Fruit fly (Drosophila melanogaster): ENCODE data around the gene Tsp66A.

The Tsp66A gene

DNA sequence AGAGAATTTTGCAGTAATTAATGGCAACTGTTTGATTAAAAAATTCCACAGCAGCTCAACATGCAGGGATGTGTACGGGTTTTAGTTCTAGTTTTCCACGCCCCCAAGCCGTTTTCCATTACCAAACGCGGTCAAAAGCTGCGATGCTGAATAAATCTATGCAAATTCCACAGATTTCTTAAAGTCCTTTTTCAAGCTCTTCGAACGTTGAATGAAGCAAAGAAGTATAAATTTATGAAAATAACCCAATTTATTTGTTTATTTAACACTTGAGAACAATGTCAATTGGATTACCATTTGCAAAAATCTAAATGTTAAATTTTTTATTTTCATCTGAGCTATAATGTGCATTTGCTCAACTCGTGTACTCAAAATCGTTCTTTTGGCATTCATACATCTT, at the start of gene Tsp66A, which contains the start of the genes CG42660 and CG42661:
Gene Tsp66A, plus strand, starts transcription at position 301 of the 400 bp plus-strand sequence.
Gene CG42660, plus strand, starts transcription at position 301 of the 400 bp plus-strand sequence.
Gene CG42661, plus strand, starts transcription at position 301 of the 400 bp plus-strand sequence.
- no peak for TF ChIP-seq CG11294 (GFP tag; IDR thresholded peaks at IDR 0.05)
- no peak for TF ChIP-seq Lpt (GFP tag; optimal IDR thresholded peaks at IDR 0.05)
- TF ChIP-seq CG10631 (GFP tag; optimal IDR thresholded peaks at IDR 0.05), result no peak
- TF ChIP-seq CG1621 (tag; optimal IDR thresholded peaks at IDR 0.05), result no peak

DNA sequence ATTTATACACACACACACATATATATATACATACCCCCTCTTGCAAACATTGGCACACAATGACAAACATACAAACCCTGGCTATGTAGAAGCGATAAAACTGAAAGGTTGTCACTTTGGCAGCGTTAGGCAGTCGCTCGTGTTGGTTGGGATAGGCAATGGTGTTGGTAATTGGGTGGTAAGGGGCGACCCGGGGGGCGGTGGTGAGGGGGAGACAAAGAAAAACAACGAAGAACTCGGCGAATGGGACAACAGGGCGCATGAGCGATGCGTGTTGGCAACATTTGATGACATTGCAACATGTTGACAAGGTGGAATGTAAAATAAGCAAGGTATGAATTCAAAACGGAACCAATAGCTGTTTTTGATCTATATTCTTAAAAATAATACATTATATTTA, 42.7 kb upstream of the Tsp66A start:
- TF ChIP-seq OdsH (GFP tag; optimal IDR thresholded peaks at IDR 0.05) (no peak), eg (GFP tag; IDR thresholded peaks at IDR 0.05) (0 out of 3 replicates have a peak, but pooled peaks have one; percentile 16)

DNA sequence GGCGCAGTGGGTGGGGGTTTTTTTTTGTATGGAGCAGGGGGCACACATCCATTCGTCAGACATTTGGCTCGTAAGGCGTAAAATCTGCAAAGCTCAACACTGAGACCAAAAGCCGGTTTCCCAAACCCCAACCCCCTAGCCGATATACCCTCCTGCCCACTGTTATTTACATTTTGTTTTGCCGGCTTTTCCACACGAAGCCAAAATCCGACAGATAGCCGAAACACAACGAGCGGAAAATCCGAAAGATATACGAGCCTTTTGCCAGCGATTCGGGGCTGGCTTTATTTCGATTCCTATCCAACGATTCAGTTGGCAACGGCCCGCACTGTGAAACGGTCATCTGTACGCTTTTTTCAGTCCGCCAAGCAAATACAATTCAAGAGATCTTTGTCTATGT, 41.8 kb upstream of the Tsp66A start, which contains the start of gene CG42458:
Gene CG42458, plus strand, starts transcription at position 311 of the 400 bp plus-strand sequence.
- TF ChIP-seq Eip75B (GFP tag; optimal IDR thresholded peaks at IDR 0.05) (no peak), fkh (GFP tag; optimal IDR thresholded peaks at IDR 0.05) (peak; percentile 37), ss (GFP tag; optimal IDR thresholded peaks at IDR 0.05) (peak in 1 of 2 experiments; percentile 34), eg (GFP tag; IDR thresholded peaks at IDR 0.05) (peak; percentile 29; the same call in 1 of the 3 replicates), CG6276 (GFP tag; optimal IDR thresholded peaks at IDR 0.05) (peak; percentile 30)

DNA sequence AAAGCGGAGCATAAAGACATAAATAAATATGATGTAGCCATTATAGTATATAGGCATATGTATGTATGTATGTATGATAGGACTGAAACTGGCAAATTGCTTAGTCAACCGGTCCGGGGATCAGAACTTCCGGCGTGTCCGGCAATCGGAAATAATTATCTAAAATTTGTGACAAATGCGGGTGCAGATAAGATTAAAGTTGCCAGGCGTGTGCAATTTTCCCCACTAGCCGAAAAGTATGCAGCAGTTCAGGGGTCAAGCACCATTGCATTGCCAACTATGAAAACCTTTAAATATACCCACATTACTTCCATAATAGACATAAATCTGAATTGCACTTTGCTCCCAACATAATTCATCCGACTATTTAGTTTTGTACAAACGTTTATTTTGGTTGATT, 33.0 kb upstream of the Tsp66A start:
- TF ChIP-seq svp (GFP tag), result peak; percentile 19
- TF ChIP-seq CG6792 (GFP tag; optimal IDR thresholded peaks at IDR 0.05), result no peak

DNA sequence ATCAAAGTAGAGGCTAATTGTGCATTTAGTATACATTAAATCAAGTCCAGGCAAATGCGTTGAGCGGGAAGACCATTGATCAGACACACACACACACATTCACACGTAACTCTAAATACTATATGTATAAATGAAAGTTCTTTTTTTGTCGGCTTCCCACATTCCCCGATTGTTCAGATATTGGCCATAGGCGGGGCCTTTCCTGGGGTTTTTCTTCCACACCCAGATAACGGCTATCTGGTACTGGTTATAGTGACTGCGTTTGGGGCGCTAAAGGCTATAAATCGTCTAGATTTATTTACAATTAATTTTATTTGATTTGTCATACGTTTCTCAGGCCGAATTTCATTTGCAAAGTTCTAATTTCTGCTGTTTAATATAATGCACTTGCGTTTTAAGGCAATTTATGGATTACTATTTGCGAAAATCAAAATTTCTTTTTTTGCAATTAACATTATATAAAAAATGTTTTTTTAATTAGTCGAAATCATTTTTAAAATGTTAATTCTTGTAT, 32.4 kb upstream of the Tsp66A start:
- TF ChIP-seq fd59A (GFP tag; optimal IDR thresholded peaks at IDR 0.05) (no peak), Eip78C (GFP tag) (peak; percentile 70), Met (GFP tag; optimal IDR thresholded peaks at IDR 0.05) (no peak), Eip93F (GFP tag; optimal IDR thresholded peaks at IDR 0.05) (no peak), vri (GFP tag; optimal IDR thresholded peaks at IDR 0.05) (peak; percentile 2), svp (GFP tag) (no peak)

DNA sequence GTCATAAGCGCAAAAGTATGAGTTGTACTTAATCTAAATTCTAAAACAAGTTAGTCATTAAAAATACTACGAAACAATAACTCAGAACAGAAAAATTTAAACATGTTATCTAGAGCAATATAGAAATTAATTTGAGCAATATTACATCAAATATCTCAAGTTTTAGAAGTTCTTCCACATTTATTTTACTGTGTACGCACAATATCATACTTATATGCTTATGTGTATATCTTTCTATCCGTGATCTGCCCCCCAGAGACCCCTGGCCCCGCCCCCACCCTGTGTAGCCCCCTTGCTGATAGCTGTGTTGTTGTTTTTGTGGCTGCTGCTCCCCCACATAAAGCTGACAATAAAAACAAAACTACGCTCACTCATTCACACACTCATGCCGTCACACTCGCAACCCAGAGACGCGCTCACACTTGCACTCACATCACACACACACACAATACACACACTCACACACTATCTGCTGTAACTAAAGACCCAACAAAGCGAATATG, 31.9 kb upstream of the Tsp66A start:
- no peak for TF ChIP-seq CG11762 (GFP tag; optimal IDR thresholded peaks at IDR 0.05; ENCODE audit: insufficient read depth)
- TF ChIP-seq CG7368 (GFP tag; optimal IDR thresholded peaks at IDR 0.05), result no peak
- TF ChIP-seq CG1621 (tag; optimal IDR thresholded peaks at IDR 0.05), result peak; percentile 25
- peak; percentile 22 for TF ChIP-seq spab (GFP tag; optimal IDR thresholded peaks at IDR 0.05)
- TF ChIP-seq Hr39 (GFP tag; optimal IDR thresholded peaks at IDR 0.05), result no peak
- no peak for TF ChIP-seq fd85E (GFP tag; optimal IDR thresholded peaks at IDR 0.05)
- TF ChIP-seq dac (GFP tag; optimal IDR thresholded peaks at IDR 0.05), result peak; percentile 24
- no peak for TF ChIP-seq Hr38 (GFP tag; optimal IDR thresholded peaks at IDR 0.05)
- TF ChIP-seq acj6 (GFP tag; optimal IDR thresholded peaks at IDR 0.05), result no peak
- TF ChIP-seq Met (GFP tag; optimal IDR thresholded peaks at IDR 0.05), result no peak
- peak; percentile 47 for TF ChIP-seq Ets96B (tag; optimal IDR thresholded peaks at IDR 0.05)
- no peak for TF ChIP-seq CG3919 (GFP tag; optimal IDR thresholded peaks at IDR 0.05)
- peak; percentile 33 for TF ChIP-seq dsx (GFP tag; optimal IDR thresholded peaks at IDR 0.05; ENCODE audit: poor library complexity, severe bottlenecking)
- no peak for TF ChIP-seq CG31627 (GFP tag; optimal IDR thresholded peaks at IDR 0.05)
- TF ChIP-seq Eip93F (GFP tag; optimal IDR thresholded peaks at IDR 0.05), result no peak
- peak; percentile 40 for TF ChIP-seq Sox14 (GFP tag; optimal IDR thresholded peaks at IDR 0.05)
- TF ChIP-seq CG3032 (tag; optimal IDR thresholded peaks at IDR 0.05), result peak; percentile 40
- TF ChIP-seq CG10669 (GFP tag; optimal IDR thresholded peaks at IDR 0.05), result peak; percentile 23
- no peak for TF ChIP-seq Eip78C (GFP tag)
- no peak for TF ChIP-seq Sox102F (GFP tag; optimal IDR thresholded peaks at IDR 0.05)
- TF ChIP-seq CG15336 (GFP tag; IDR thresholded peaks at IDR 0.05), result no peak; the same call in none of the 2 replicates
- no peak for TF ChIP-seq Eip75B (GFP tag; optimal IDR thresholded peaks at IDR 0.05)
- peak; percentile 53 for TF ChIP-seq CG32006 (GFP tag; optimal IDR thresholded peaks at IDR 0.05)
- TF ChIP-seq Sox15 (GFP tag; optimal IDR thresholded peaks at IDR 0.05), result no peak
- TF ChIP-seq vri (GFP tag; optimal IDR thresholded peaks at IDR 0.05), result no peak
- TF ChIP-seq Hr4 (GFP tag; optimal IDR thresholded peaks at IDR 0.05), result no peak
- no peak for TF ChIP-seq svp (GFP tag)
- peak; percentile 78 for TF ChIP-seq eg (GFP tag; IDR thresholded peaks at IDR 0.05)
- no peak for TF ChIP-seq pdm3 (GFP tag; optimal IDR thresholded peaks at IDR 0.05)
- TF ChIP-seq CG6792 (GFP tag; optimal IDR thresholded peaks at IDR 0.05), result no peak
- peak; percentile 2 for TF ChIP-seq CG6276 (GFP tag; optimal IDR thresholded peaks at IDR 0.05)
- TF ChIP-seq CG8119 (GFP tag; IDR thresholded peaks at IDR 0.05), result peak; percentile 48; the same call in 2 of the 3 replicates
- TF ChIP-seq CG10631 (GFP tag; optimal IDR thresholded peaks at IDR 0.05), result peak; percentile 20
